Fruit fly (Drosophila melanogaster) whole organism, embryonic: ENCODE measurements around the gene CG42395.
A peak's percentile ranks its signal among the peaks of the same experiment; 100 is the strongest.

Source experiments
- CG10959 ChIP-seq: fragments of 200-800 bp; sonication (Bioruptor generic); IDR thresholded peaks from 2 replicates; pipeline ENCODE4 v1.3.6; 2022; ENCODE audit warnings: missing biosample characterization, missing genetic modification characterization
- CG12299 ChIP-seq: fragments of 200-800 bp; sonication (Bioruptor generic); optimal IDR thresholded peaks from 2 replicates; lab custom pipeline; 2018; ENCODE audit warnings: missing biosample characterization, mild to moderate bottlenecking, missing genetic modification characterization
- CG17359 ChIP-seq: fragments of 200-800 bp; sonication (Bioruptor generic); optimal IDR thresholded peaks from 3 replicates; lab custom pipeline; 2018; ENCODE audit warnings: missing biosample characterization, mild to moderate bottlenecking, missing genetic modification characterization, moderate library complexity
- CG17802 ChIP-seq: fragments of 200-800 bp; sonication (Bioruptor generic); optimal IDR thresholded peaks from 2 replicates; lab custom pipeline; 2018; ENCODE audit warnings: missing biosample characterization, mild to moderate bottlenecking, missing genetic modification characterization, moderate library complexity
- CG2199 ChIP-seq: fragments of 200-800 bp; sonication (Bioruptor generic); IDR thresholded peaks from 3 replicates; pipeline ENCODE4 v1.3.6; 2022; ENCODE audit warnings: missing biosample characterization, missing genetic modification characterization
- CG2678 ChIP-seq: fragments of 200-800 bp; sonication (Bioruptor generic); optimal IDR thresholded peaks from 3 replicates; lab custom pipeline; 2019; ENCODE audit warnings: missing biosample characterization, mild to moderate bottlenecking, missing genetic modification characterization, moderate library complexity
- CG2712 ChIP-seq: fragments of 200-800 bp; optimal IDR thresholded peaks from 3 replicates; lab custom pipeline; 2019; ENCODE audit warnings: missing biosample characterization, mild to moderate bottlenecking, missing genetic modification characterization, moderate library complexity
- CG30431 ChIP-seq: fragments of 200-800 bp; sonication (Bioruptor generic); optimal IDR thresholded peaks from 2 replicates; lab custom pipeline; 2017; ENCODE audit warnings: missing biosample characterization, missing genetic modification characterization
- CG32767 ChIP-seq: fragments of 200-800 bp; sonication (Bioruptor generic); IDR thresholded peaks from 2 replicates; pipeline ENCODE4 v1.3.6; 2022; ENCODE audit warnings: missing biosample characterization, missing genetic modification characterization
- CG3281 ChIP-seq: fragments of 200-800 bp; sonication (Bioruptor generic); optimal IDR thresholded peaks from 3 replicates; lab custom pipeline; 2017; ENCODE audit warnings: missing biosample characterization, mild to moderate bottlenecking, missing genetic modification characterization
- CG4282 ChIP-seq: fragments of 200-800 bp; sonication (Bioruptor generic); optimal IDR thresholded peaks from 2 replicates; lab custom pipeline; 2016; ENCODE audit warnings: missing biosample characterization, missing genetic modification characterization
- CG4360 ChIP-seq: fragments of 200-800 bp; sonication (Bioruptor generic); IDR thresholded peaks from 2 replicates; pipeline ENCODE4 v1.3.6; 2022; ENCODE audit warnings: missing biosample characterization, missing genetic modification characterization
- CG4424 ChIP-seq: fragments of 200-800 bp; sonication (Bioruptor generic); optimal IDR thresholded peaks from 3 replicates; lab custom pipeline; 2016; ENCODE audit warnings: missing biosample characterization, missing genetic modification characterization
- CG4707 ChIP-seq: fragments of 200-800 bp; sonication (Bioruptor generic); optimal IDR thresholded peaks from 2 replicates; lab custom pipeline; 2018; ENCODE audit warnings: missing biosample characterization, mild to moderate bottlenecking, missing genetic modification characterization, moderate library complexity
- CG5180 ChIP-seq: fragments of 200-800 bp; sonication (Bioruptor generic); optimal IDR thresholded peaks from 3 replicates; lab custom pipeline; 2017; ENCODE audit warnings: missing biosample characterization, missing genetic modification characterization, mild to moderate bottlenecking, moderate library complexity, missing genetic modification reagents
- CG6175 ChIP-seq: fragments of 200-800 bp; sonication (Bioruptor generic); IDR thresholded peaks from 3 replicates; pipeline ENCODE4 v1.3.6; 2022; ENCODE audit warnings: missing biosample characterization, missing genetic modification characterization
- CG6654 ChIP-seq: fragments of 200-800 bp; sonication (Bioruptor generic); optimal IDR thresholded peaks from 2 replicates; lab custom pipeline; 2017; ENCODE audit warnings: missing biosample characterization, mild to moderate bottlenecking, missing genetic modification characterization
- CG7556 ChIP-seq: fragments of 200-800 bp; sonication (Bioruptor generic); optimal IDR thresholded peaks from 2 replicates; lab custom pipeline; 2017; ENCODE audit warnings: missing biosample characterization, mild to moderate bottlenecking, missing genetic modification characterization
- CG7987 ChIP-seq: fragments of 200-800 bp; sonication (Bioruptor generic); optimal IDR thresholded peaks from 2 replicates; lab custom pipeline; 2018; ENCODE audit warnings: missing biosample characterization, mild to moderate bottlenecking, missing genetic modification characterization, moderate library complexity
- Camta ChIP-seq: fragments of 200-800 bp; sonication (Bioruptor generic); optimal IDR thresholded peaks from 2 replicates; lab custom pipeline; 2016; ENCODE audit warnings: missing biosample characterization, missing genetic modification characterization
- Chrac-16 ChIP-seq: fragments of 200-800 bp; sonication (Bioruptor generic); optimal IDR thresholded peaks from 3 replicates; lab custom pipeline; 2016; ENCODE audit warnings: missing biosample characterization, missing genetic modification characterization
- Dfd ChIP-seq, 2 experiments: fragments of >200 bp; optimal IDR thresholded peaks; 2 replicates each; lab custom pipeline; 2017; ENCODE audit warnings: missing biosample characterization in 2 of 2, missing genetic modification characterization in 2 of 2
- Hmr ChIP-seq: fragments of 200-800 bp; sonication (Bioruptor generic); optimal IDR thresholded peaks from 3 replicates; lab custom pipeline; 2017; ENCODE audit warnings: mild to moderate bottlenecking, missing biosample characterization, missing genetic modification reagents, missing genetic modification characterization
- Neu2 ChIP-seq: fragments of 200-800 bp; sonication (Bioruptor generic); optimal IDR thresholded peaks from 3 replicates; lab custom pipeline; 2016; ENCODE audit warnings: missing biosample characterization, missing genetic modification characterization, borderline replicate concordance
- Oaz ChIP-seq: fragments of 200-800 bp; sonication (Bioruptor generic); IDR thresholded peaks from 2 replicates; pipeline ENCODE4 v1.3.6; 2022; ENCODE audit warnings: missing biosample characterization, missing genetic modification characterization
- Rfx ChIP-seq: fragments of 200-800 bp; sonication (Bioruptor generic); IDR thresholded peaks from 2 replicates; pipeline ENCODE4 v1.3.6; 2022; ENCODE audit warnings: missing biosample characterization, missing genetic modification characterization
- TFAM ChIP-seq: fragments of 200-800 bp; sonication (Bioruptor generic); optimal IDR thresholded peaks from 2 replicates; lab custom pipeline; 2017; ENCODE audit warnings: missing biosample characterization, missing genetic modification characterization, inconsistent platforms
- Taf1 ChIP-seq: fragments of 200-800 bp; sonication (Bioruptor generic); IDR thresholded peaks from 2 replicates; pipeline ENCODE4 v1.3.6; 2022; ENCODE audit warnings: missing biosample characterization, missing genetic modification characterization
- abd-A ChIP-seq: fragments of 200-800 bp; sonication (Bioruptor generic); optimal IDR thresholded peaks from 3 replicates; lab custom pipeline; 2019; ENCODE audit warnings: missing biosample characterization, mild to moderate bottlenecking, missing genetic modification characterization, moderate library complexity
- ase ChIP-seq: fragments of 200-800 bp; sonication (Bioruptor generic); IDR thresholded peaks from 3 replicates; pipeline ENCODE4 v1.3.6; 2022; ENCODE audit warnings: missing biosample characterization, missing genetic modification characterization
- eve ChIP-seq, 2 experiments: fragments of >200 bp; optimal IDR thresholded peaks; 2 replicates each; lab custom pipeline; 2017; ENCODE audit warnings: missing biosample characterization in 2 of 2, missing genetic modification characterization in 2 of 2
- fd96Cb ChIP-seq: fragments of 200-800 bp; sonication (Bioruptor generic); optimal IDR thresholded peaks from 2 replicates; lab custom pipeline; 2018; ENCODE audit warnings: missing biosample characterization, mild to moderate bottlenecking, missing genetic modification characterization, moderate library complexity
- gce ChIP-seq: fragments of 200-800 bp; sonication (Bioruptor generic); IDR thresholded peaks from 3 replicates; pipeline ENCODE4 v1.3.6; 2022; ENCODE audit warnings: missing biosample characterization, missing genetic modification characterization
- gfzf ChIP-seq: fragments of 200-800 bp; sonication (Bioruptor generic); optimal IDR thresholded peaks from 2 replicates; lab custom pipeline; 2016; ENCODE audit warnings: missing biosample characterization, mild to moderate bottlenecking, missing genetic modification characterization, moderate library complexity
- hth ChIP-seq: fragments of >200 bp; optimal IDR thresholded peaks from 2 replicates; lab custom pipeline; 2017; ENCODE audit warnings: inconsistent platforms
- lbe ChIP-seq: fragments of 200-800 bp; sonication (Bioruptor generic); optimal IDR thresholded peaks from 2 replicates; lab custom pipeline; 2016; ENCODE audit warnings: missing biosample characterization, mild to moderate bottlenecking, missing genetic modification characterization
- lov ChIP-seq, 2 experiments: fragments of 200-800 bp in 1 of 2; fragments of >200 bp in 1 of 2; sonication (Bioruptor generic) in 1 of 2; IDR thresholded peaks in 1 of 2; optimal IDR thresholded peaks in 1 of 2; 2 replicates in 1 of 2; 3 replicates in 1 of 2; pipeline versions ENCODE4 v1.3.6 to Lab custom; 2017 to 2022; ENCODE audit warnings: missing biosample characterization in 1 of 2, missing genetic modification characterization in 1 of 2
- p53 ChIP-seq: fragments of 200-800 bp; sonication (Bioruptor generic); optimal IDR thresholded peaks from 2 replicates; lab custom pipeline; 2016; ENCODE audit warnings: missing biosample characterization, missing genetic modification characterization
- pan ChIP-seq, 4 experiments: fragments of >200 bp in 3 of 4; fragments of 200-800 bp in 1 of 4; sonication (Bioruptor generic) in 1 of 4; optimal IDR thresholded peaks in 3 of 4; IDR thresholded peaks in 1 of 4; 2 replicates each; pipeline versions ENCODE4 v1.3.6 to Lab custom; 2017 to 2022; ENCODE audit warnings: missing biosample characterization in 2 of 4, missing genetic modification characterization in 2 of 4, mixed read lengths in 1 of 4
- pfk ChIP-seq: fragments of 200-800 bp; sonication (Bioruptor generic); optimal IDR thresholded peaks from 2 replicates; lab custom pipeline; 2018; ENCODE audit warnings: missing biosample characterization, mild to moderate bottlenecking, missing genetic modification characterization, moderate library complexity
- phol ChIP-seq: fragments of 200-800 bp; sonication (Bioruptor generic); optimal IDR thresholded peaks from 3 replicates; lab custom pipeline; 2018; ENCODE audit warnings: missing biosample characterization, mild to moderate bottlenecking, missing genetic modification characterization, moderate library complexity
- pita ChIP-seq: fragments of 200-800 bp; sonication (Bioruptor generic); optimal IDR thresholded peaks from 2 replicates; lab custom pipeline; 2017; ENCODE audit warnings: missing biosample characterization, mild to moderate bottlenecking, missing genetic modification characterization
- sd ChIP-seq: fragments of 200-800 bp; sonication (Bioruptor generic); optimal IDR thresholded peaks from 3 replicates; lab custom pipeline; 2018; ENCODE audit warnings: missing biosample characterization, mild to moderate bottlenecking, missing genetic modification characterization, moderate library complexity
- sens-2 ChIP-seq: fragments of 200-800 bp; sonication (Bioruptor generic); IDR thresholded peaks from 2 replicates; pipeline ENCODE4 v1.3.6; 2022; ENCODE audit warnings: missing biosample characterization, missing genetic modification characterization
- shn ChIP-seq: fragments of 200-800 bp; sonication (Bioruptor generic); optimal IDR thresholded peaks from 3 replicates; lab custom pipeline; 2016; ENCODE audit warnings: missing biosample characterization, missing genetic modification characterization
- tll ChIP-seq, 2 experiments: fragments of 200-800 bp in 1 of 2; fragments of >200 bp in 1 of 2; sonication (Bioruptor generic) in 1 of 2; optimal IDR thresholded peaks; 2 replicates each; lab custom pipeline; 2017 to 2019; ENCODE audit warnings: missing biosample characterization in 2 of 2, missing genetic modification characterization in 2 of 2, mild to moderate bottlenecking in 1 of 2, moderate library complexity in 1 of 2
- ttk ChIP-seq: fragments of 200-800 bp; sonication (Bioruptor generic); IDR thresholded peaks from 2 replicates; pipeline ENCODE4 v2.1.2; 2022; ENCODE audit warnings: missing biosample characterization, missing genetic modification characterization
- wdn ChIP-seq: fragments of 200-800 bp; sonication (Bioruptor generic); IDR thresholded peaks from 2 replicates; pipeline ENCODE4 v1.3.6; 2022; ENCODE audit warnings: missing biosample characterization, missing genetic modification characterization

The CG42395 gene

dm6 chrX:9583440-9584103 lies 7.5 kb upstream of the CG42395 start (continued):
- TF ChIP-seq p53 (GFP tag; lab: Kevin White, UChicago): no peak
- no peak for TF ChIP-seq pita (GFP tag; lab: Kevin White, UChicago)
- peak; percentile 82 for TF ChIP-seq abd-A (tag; lab: Kevin White, UChicago)
- TF ChIP-seq pan (optimal IDR thresholded peaks at IDR 0.05; lab: Kevin White, UChicago): no peak
- TF ChIP-seq pan (GFP tag; optimal IDR thresholded peaks at IDR 0.05 in 1 of 2, IDR thresholded peaks at IDR 0.05 in 1 of 2): peak in 1 of 2 experiments; percentile 93
- peak; percentile 96 for TF ChIP-seq CG17359 (tag; lab: Kevin White, UChicago)
- TF ChIP-seq Rfx (GFP tag; lab: Robert Waterston, UW): peak; percentile 93
- TF ChIP-seq gfzf (GFP tag; lab: Kevin White, UChicago): no peak
- TF ChIP-seq sd (tag; lab: Kevin White, UChicago): peak; percentile 83
- peak; percentile 59 for TF ChIP-seq Camta (GFP tag; lab: Kevin White, UChicago)
- TF ChIP-seq CG2199 (GFP tag; lab: Robert Waterston, UW): peak; percentile 46; the same call in 1 of the 3 replicates
- peak; percentile 85 for TF ChIP-seq CG30431 (GFP tag; lab: Kevin White, UChicago)
- TF ChIP-seq CG12299 (tag; lab: Kevin White, UChicago): peak; percentile 95
- TF ChIP-seq lov (optimal IDR thresholded peaks at IDR 0.05; lab: Kevin White, UChicago): no peak
- TF ChIP-seq lov (GFP tag; IDR thresholded peaks at IDR 0.05; lab: Robert Waterston, UW): peak; percentile 82; the same call in 2 of the 3 replicates
- peak; percentile 73 for TF ChIP-seq CG10959 (GFP tag; lab: Robert Waterston, UW)
- TF ChIP-seq Neu2 (GFP tag; lab: Kevin White, UChicago): no peak
- TF ChIP-seq CG4282 (GFP tag; lab: Kevin White, UChicago): no peak
- peak; percentile 60 for TF ChIP-seq CG4360 (GFP tag; lab: Robert Waterston, UW)
- peak; percentile 93 for TF ChIP-seq phol (tag; lab: Kevin White, UChicago)
- TF ChIP-seq CG17802 (tag; lab: Kevin White, UChicago): peak; percentile 68
- peak; percentile 59 for TF ChIP-seq lbe (GFP tag; lab: Kevin White, UChicago)
- peak; percentile 95 for TF ChIP-seq CG2712
- TF ChIP-seq shn (GFP tag; lab: Kevin White, UChicago): peak; percentile 17
- peak; percentile 77 for TF ChIP-seq CG7987
- peak; percentile 87 for TF ChIP-seq ase (GFP tag; lab: Robert Waterston, UW)
- TF ChIP-seq wdn (GFP tag; lab: Robert Waterston, UW): peak; percentile 88
- TF ChIP-seq CG32767: peak; percentile 91
- peak; percentile 96 for TF ChIP-seq CG7556
- TF ChIP-seq fd96Cb (tag; lab: Kevin White, UChicago): peak; percentile 90
- TF ChIP-seq tll (GFP tag; optimal IDR thresholded peaks at IDR 0.05; lab: Kevin White, UChicago): no peak
- TF ChIP-seq Oaz (GFP tag; lab: Robert Waterston, UW): peak; percentile 88
- TF ChIP-seq TFAM (GFP tag; lab: Kevin White, UChicago): peak; percentile 44
- TF ChIP-seq Taf1 (GFP tag; lab: Robert Waterston, UW): peak; percentile 91
- TF ChIP-seq Chrac-16 (GFP tag; lab: Kevin White, UChicago): peak; percentile 90
- TF ChIP-seq Dfd (GFP tag; optimal IDR thresholded peaks at IDR 0.05; lab: Kevin White, UChicago): no peak
- peak; percentile 47 for TF ChIP-seq pfk
- peak; percentile 83 for TF ChIP-seq CG6654
- TF ChIP-seq CG4707: peak; percentile 73
- TF ChIP-seq CG3281 (GFP tag; lab: Kevin White, UChicago): peak; percentile 96
- TF ChIP-seq sens-2 (GFP tag; lab: Robert Waterston, UW): peak; percentile 75
- peak; percentile 98 for TF ChIP-seq CG2678 (tag; lab: Kevin White, UChicago)
- peak; percentile 89 for TF ChIP-seq CG4424 (GFP tag; lab: Kevin White, UChicago)
- peak; percentile 93 for TF ChIP-seq gce (GFP tag; lab: Robert Waterston, UW)
- peak; percentile 97 for TF ChIP-seq Hmr (GFP tag; lab: Kevin White, UChicago)
- TF ChIP-seq CG6175 (GFP tag; lab: Robert Waterston, UW): peak; percentile 81
- TF ChIP-seq eve (GFP tag; optimal IDR thresholded peaks at IDR 0.05; lab: Kevin White, UChicago): peak in 1 of 2 experiments; percentile 95
- TF ChIP-seq ttk (GFP tag; lab: Robert Waterston, UW): peak; percentile 88
- TF ChIP-seq hth (lab: Kevin White, UChicago): no peak
- TF ChIP-seq CG5180: peak; percentile 89
